Fruit fly (Drosophila melanogaster): Measurements from ENCODE around the gene CG45065.

DNA sequence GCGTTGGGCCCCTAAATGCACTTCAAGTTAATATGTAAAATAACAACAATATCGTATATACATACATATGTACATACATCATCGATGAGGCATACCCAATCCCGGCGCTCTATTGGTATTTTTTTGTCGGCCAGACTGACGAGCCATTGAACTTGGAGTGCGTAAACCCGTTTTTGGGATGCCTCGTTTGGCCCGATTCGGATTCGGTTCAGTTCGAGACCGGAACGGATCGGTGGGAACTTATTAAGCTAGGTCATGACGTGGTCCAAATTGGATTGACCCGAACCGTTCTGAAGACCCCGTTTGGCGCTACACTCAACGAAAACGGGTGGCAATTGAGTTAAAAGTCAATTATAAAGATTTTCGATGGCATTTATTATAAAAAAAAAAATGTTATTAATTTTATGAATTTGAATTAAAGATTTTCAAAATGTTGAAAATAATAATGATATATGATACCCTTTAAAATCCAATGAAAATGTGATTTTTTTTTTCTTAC, 36.2 kb downstream of the CG45065 start:
- TF ChIP-seq usp (GFP tag; optimal IDR thresholded peaks at IDR 0.05) (no peak), EcR (GFP tag; optimal IDR thresholded peaks at IDR 0.05) (peak in 1 of 2 experiments; percentile 65), CG8478 (optimal IDR thresholded peaks at IDR 0.05) (no peak)

Measured in whole organism.